Worm (Caenorhabditis elegans): Measurements from ENCODE around the gene cyp-33C5.

DNA sequence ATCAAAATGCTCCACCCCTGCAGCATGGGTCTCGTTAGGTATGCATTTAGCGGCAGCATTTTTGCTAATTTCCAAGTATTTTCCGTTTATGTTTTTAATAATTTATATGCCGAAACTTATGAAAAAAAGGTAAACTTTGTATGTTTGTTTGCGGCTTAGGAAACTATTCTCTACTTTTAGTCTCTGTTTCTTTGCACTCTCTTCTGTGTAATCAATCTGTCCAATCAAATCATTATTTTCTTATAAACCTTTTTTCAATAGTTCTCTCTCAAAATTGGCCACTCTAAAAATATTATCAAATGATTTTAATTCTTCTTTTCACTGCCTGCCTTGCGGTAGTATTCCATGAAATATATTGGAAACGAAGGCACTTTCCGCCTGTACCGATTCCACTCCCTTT is 6.8 kb upstream of the cyp-33C5 start:
- TF ChIP-seq nhr-237 (tag; optimal IDR thresholded peaks at IDR 0.05), result no peak
- no peak for TF ChIP-seq nhr-25 (tag; optimal IDR thresholded peaks at IDR 0.05)
- no peak for TF ChIP-seq ceh-82 (tag; optimal IDR thresholded peaks at IDR 0.05)
- no peak for TF ChIP-seq snpc-4 (tag; optimal IDR thresholded peaks at IDR 0.05)
